Fruit fly (Drosophila melanogaster): Measurements from ENCODE around the gene Scsalpha2.

Gene Scsalpha2

dm6 chr3R:19460409-19461217 lies 2.3 kb downstream of the Scsalpha2 start, which contains the start of gene Dys (continued):
- TF ChIP-seq ase (GFP tag; IDR thresholded peaks at IDR 0.05) = peak; percentile 65; the same call in 1 of the 3 replicates
- TF ChIP-seq MBD-R2 (GFP tag; IDR thresholded peaks at IDR 0.05) = peak; percentile 70; the same call in 1 of the 2 replicates
- no peak for TF ChIP-seq Tbp (GFP tag; optimal IDR thresholded peaks at IDR 0.05)
- peak; percentile 72 for TF ChIP-seq nau (GFP tag; optimal IDR thresholded peaks at IDR 0.05)
- peak; percentile 92 for TF ChIP-seq Hmr (GFP tag; optimal IDR thresholded peaks at IDR 0.05)
- TF ChIP-seq grau (tag; optimal IDR thresholded peaks at IDR 0.05) = peak; percentile 91
- TF ChIP-seq btn (GFP tag; optimal IDR thresholded peaks at IDR 0.05) = peak; percentile 42
- TF ChIP-seq chif (GFP tag; optimal IDR thresholded peaks at IDR 0.05) = peak; percentile 76 to 82
- peak; percentile 63 for TF ChIP-seq CG5245 (GFP tag; optimal IDR thresholded peaks at IDR 0.05)
- peak; percentile 81 for TF ChIP-seq CG11093 (GFP tag; IDR thresholded peaks at IDR 0.05)
- peak; percentile 72 for TF ChIP-seq CHES-1-like (GFP tag; optimal IDR thresholded peaks at IDR 0.05)
- TF ChIP-seq Bteb2 (GFP tag; optimal IDR thresholded peaks at IDR 0.05) = peak; percentile 77
- TF ChIP-seq kni (GFP tag; optimal IDR thresholded peaks at IDR 0.05) = no peak
- TF ChIP-seq CG4360 (GFP tag; IDR thresholded peaks at IDR 0.05) = 0 out of 2 replicates have a peak, but pooled peaks have one; percentile 29
- TF ChIP-seq lola (GFP tag; optimal IDR thresholded peaks at IDR 0.05) = peak in 1 of 3 experiments; percentile 81
- peak; percentile 70 for TF ChIP-seq CG15514 (GFP tag; optimal IDR thresholded peaks at IDR 0.05)
- TF ChIP-seq CG4282 (GFP tag; optimal IDR thresholded peaks at IDR 0.05) = no peak
- no peak for TF ChIP-seq NFAT (GFP tag; IDR thresholded peaks at IDR 0.05)
- TF ChIP-seq Hsf (GFP tag; optimal IDR thresholded peaks at IDR 0.05) = peak; percentile 88
- peak; percentile 79 for TF ChIP-seq ken (GFP tag; IDR thresholded peaks at IDR 0.05)
- peak; percentile 82 for TF ChIP-seq CG12104 (GFP tag; optimal IDR thresholded peaks at IDR 0.05)
- peak; percentile 82 for TF ChIP-seq Camta (GFP tag; optimal IDR thresholded peaks at IDR 0.05)
- peak; percentile 67; the same call in 1 of the 2 replicates for TF ChIP-seq bowl (GFP tag; IDR thresholded peaks at IDR 0.05)
- peak; percentile 75 for TF ChIP-seq CG15696 (tag; optimal IDR thresholded peaks at IDR 0.05)
- peak; percentile 85 for TF ChIP-seq CG15601 (tag; optimal IDR thresholded peaks at IDR 0.05)
- TF ChIP-seq HmgD (GFP tag; optimal IDR thresholded peaks at IDR 0.05) = peak; percentile 44
- TF ChIP-seq Hr39 (optimal IDR thresholded peaks at IDR 0.05) = no peak
- peak; percentile 64 for TF ChIP-seq CG11723 (GFP tag; optimal IDR thresholded peaks at IDR 0.05)
- peak; percentile 80 for TF ChIP-seq tx (GFP tag; optimal IDR thresholded peaks at IDR 0.05)
- peak; percentile 84 for TF ChIP-seq Aef1 (GFP tag; IDR thresholded peaks at IDR 0.05)
- TF ChIP-seq Meics (GFP tag; optimal IDR thresholded peaks at IDR 0.05) = peak; percentile 89
- TF ChIP-seq pita (GFP tag; optimal IDR thresholded peaks at IDR 0.05) = no peak
- no peak for TF ChIP-seq chinmo (GFP tag; IDR thresholded peaks at IDR 0.05; ENCODE audit: partially characterized antibody)
- peak; percentile 83 for TF ChIP-seq CG10366 (GFP tag; IDR thresholded peaks at IDR 0.05)
- peak; percentile 75 for TF ChIP-seq NC2β (GFP tag; optimal IDR thresholded peaks at IDR 0.05)
- peak; percentile 82 for TF ChIP-seq kay (GFP tag; optimal IDR thresholded peaks at IDR 0.05)
- TF ChIP-seq knrl (GFP tag; IDR thresholded peaks at IDR 0.05; ENCODE audit: partially characterized antibody) = no peak
- no peak; the same call in 2 of the 3 replicates for TF ChIP-seq ci (GFP tag; IDR thresholded peaks at IDR 0.05)
- TF ChIP-seq HmgZ (tag; optimal IDR thresholded peaks at IDR 0.05) = peak; percentile 91
- peak; percentile 54 for TF ChIP-seq CG30431 (GFP tag; optimal IDR thresholded peaks at IDR 0.05)
- TF ChIP-seq CG1603 (tag; optimal IDR thresholded peaks at IDR 0.05) = peak; percentile 92
- peak; percentile 87 for TF ChIP-seq CG13624 (GFP tag; optimal IDR thresholded peaks at IDR 0.05)
- peak; percentile 78 for TF ChIP-seq CG17385 (GFP tag; optimal IDR thresholded peaks at IDR 0.05)
- peak; percentile 81 for TF ChIP-seq CG1792 (GFP tag; optimal IDR thresholded peaks at IDR 0.05)
- TF ChIP-seq Poxn (GFP tag; IDR thresholded peaks at IDR 0.05) = peak; percentile 53; the same call in 1 of the 2 replicates
- peak; percentile 78 for TF ChIP-seq seq (GFP tag; IDR thresholded peaks at IDR 0.05)
- peak; percentile 84 for TF ChIP-seq CG12659 (GFP tag; optimal IDR thresholded peaks at IDR 0.05)
- peak; percentile 56 for TF ChIP-seq CG8281 (tag; optimal IDR thresholded peaks at IDR 0.05)
- TF ChIP-seq dmrt11E (tag; optimal IDR thresholded peaks at IDR 0.05) = peak; percentile 86

All from whole organism, embryonic.